Fruit fly (Drosophila melanogaster) whole organism, adult: ENCODE data around the gene CG5070.

Source experiments
- CG11617 ChIP-seq: fragments of 200-800 bp; sonication (Bioruptor generic); optimal IDR thresholded peaks from 2 replicates; lab custom pipeline; 2017; ENCODE audit warnings: mild to moderate bottlenecking, missing biosample characterization, missing genetic modification reagents, missing genetic modification characterization
- CG12768 ChIP-seq: fragments of 200-800 bp; sonication (Bioruptor generic); optimal IDR thresholded peaks from 2 replicates; lab custom pipeline; 2017; ENCODE audit warnings: missing biosample characterization, missing genetic modification characterization, mild to moderate bottlenecking, moderate library complexity, missing genetic modification reagents
- CG14711 ChIP-seq: fragments of 200-800 bp; sonication (Bioruptor generic); optimal IDR thresholded peaks from 2 replicates; lab custom pipeline; 2018; ENCODE audit warnings: missing biosample characterization, mild to moderate bottlenecking, missing genetic modification characterization, moderate library complexity
- CG1620 ChIP-seq: fragments of 200-800 bp; sonication (Bioruptor generic); optimal IDR thresholded peaks from 2 replicates; lab custom pipeline; 2016; ENCODE audit warnings: missing biosample characterization, missing genetic modification characterization
- CG33017 ChIP-seq: fragments of 200-800 bp; sonication (Bioruptor generic); optimal IDR thresholded peaks from 2 replicates; lab custom pipeline; 2018; ENCODE audit warnings: missing biosample characterization, mild to moderate bottlenecking, missing genetic modification characterization, moderate library complexity
- CG5204 ChIP-seq: fragments of 200-800 bp; sonication (Bioruptor generic); optimal IDR thresholded peaks from 2 replicates; lab custom pipeline; 2016; ENCODE audit warnings: missing biosample characterization, missing genetic modification characterization
- CG7045 ChIP-seq: fragments of 200-800 bp; sonication (Bioruptor generic); optimal IDR thresholded peaks from 2 replicates; lab custom pipeline; 2017; ENCODE audit warnings: missing biosample characterization, mild to moderate bottlenecking, missing genetic modification characterization
- CG7101 ChIP-seq: fragments of 200-800 bp; sonication (Bioruptor generic); optimal IDR thresholded peaks from 2 replicates; lab custom pipeline; 2018; ENCODE audit warnings: missing biosample characterization, mild to moderate bottlenecking, missing genetic modification characterization, moderate library complexity
- Clk ChIP-seq: fragments of 200-800 bp; sonication (Bioruptor generic); optimal IDR thresholded peaks from 2 replicates; lab custom pipeline; 2017; ENCODE audit warnings: missing biosample characterization, missing genetic modification characterization
- Crg-1 ChIP-seq: fragments of 200-800 bp; sonication (Bioruptor generic); optimal IDR thresholded peaks from 2 replicates; lab custom pipeline; 2016; ENCODE audit warnings: missing biosample characterization, missing genetic modification characterization
- Hr96 ChIP-seq: fragments of 200-800 bp; sonication (Bioruptor generic); optimal IDR thresholded peaks from 2 replicates; lab custom pipeline; 2016; ENCODE audit warnings: missing biosample characterization, missing genetic modification characterization
- Mnt ChIP-seq: fragments of 200-800 bp; sonication (Bioruptor generic); optimal IDR thresholded peaks from 2 replicates; lab custom pipeline; 2016; ENCODE audit warnings: missing biosample characterization, mild to moderate bottlenecking, missing genetic modification characterization
- bab1 ChIP-seq: fragments of 200-800 bp; sonication (Bioruptor generic); optimal IDR thresholded peaks from 3 replicates; lab custom pipeline; 2019; ENCODE audit warnings: missing biosample characterization, mild to moderate bottlenecking, missing genetic modification characterization, moderate library complexity
- cic ChIP-seq: fragments of 200-800 bp; sonication (Bioruptor generic); optimal IDR thresholded peaks from 2 replicates; lab custom pipeline; 2017; ENCODE audit warnings: missing biosample characterization, mild to moderate bottlenecking, missing genetic modification characterization, moderate library complexity
- cnc ChIP-seq, 2 experiments: fragments of >200 bp; optimal IDR thresholded peaks; 2 replicates each; lab custom pipeline; 2017
- kay ChIP-seq: fragments of 200-800 bp; sonication (Bioruptor generic); peaks from one replicate; lab custom pipeline; 2016; ENCODE audit warnings: missing biosample characterization, missing genetic modification characterization, borderline replicate concordance
- ovo ChIP-seq: fragments of 200-800 bp; sonication (Bioruptor generic); optimal IDR thresholded peaks from 2 replicates; lab custom pipeline; 2016; ENCODE audit warnings: missing biosample characterization, missing genetic modification characterization
- pad ChIP-seq: fragments of 200-800 bp; sonication (Bioruptor generic); optimal IDR thresholded peaks from 3 replicates; lab custom pipeline; 2017; ENCODE audit warnings: missing biosample characterization, missing genetic modification characterization, mild to moderate bottlenecking, moderate library complexity, missing genetic modification reagents
- tj ChIP-seq: fragments of 200-800 bp; sonication (Bioruptor generic); optimal IDR thresholded peaks from 3 replicates; lab custom pipeline; 2017; ENCODE audit warnings: missing biosample characterization, mild to moderate bottlenecking, missing genetic modification characterization, moderate library complexity
- toe ChIP-seq: fragments of 200-800 bp; sonication (Bioruptor generic); optimal IDR thresholded peaks from 2 replicates; lab custom pipeline; 2016; ENCODE audit warnings: missing biosample characterization, missing genetic modification characterization

The CG5070 gene

DNA sequence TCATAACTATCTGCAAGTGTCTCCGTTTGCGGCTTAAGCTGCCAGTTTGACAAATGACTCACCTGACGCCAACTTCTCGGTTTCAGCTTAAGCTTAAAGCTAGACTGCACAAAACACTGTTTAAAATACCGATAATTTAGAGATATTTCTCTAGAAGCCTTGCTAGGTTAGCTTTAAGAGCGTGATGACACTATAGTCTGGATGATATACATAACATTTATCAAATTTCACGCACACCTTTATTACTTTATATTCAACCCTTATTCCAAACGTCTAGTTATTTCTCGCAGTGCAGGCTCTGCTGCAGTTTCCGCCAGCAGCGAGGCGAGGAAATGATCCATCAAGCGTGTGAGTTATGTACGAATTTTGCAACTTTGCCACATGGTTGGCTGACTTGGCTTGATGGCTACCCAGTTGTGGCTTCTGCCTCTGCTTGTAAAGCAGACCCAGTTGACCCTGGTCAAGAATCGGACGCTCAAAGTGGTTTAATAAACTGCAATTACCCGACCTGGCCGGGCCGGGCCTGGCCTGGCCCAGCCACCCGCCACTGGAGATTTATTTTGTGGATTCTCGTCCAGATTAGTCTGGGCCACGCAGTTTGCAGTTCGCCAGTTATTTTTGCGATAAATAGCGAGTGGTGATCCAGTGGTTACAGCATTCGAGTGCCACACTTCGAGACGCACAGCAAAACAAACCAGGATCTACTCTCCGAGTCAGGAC is 15.5 kb downstream of the CG5070 start, which contains the start of gene CG12998:
Gene CG12998 (plus strand): TSS at position 436 of the 720 bp plus-strand sequence.
- TF ChIP-seq toe (GFP tag; lab: Kevin White, UChicago) (no peak), bab1 (GFP tag; lab: Kevin White, UChicago) (no peak), Clk (GFP tag; lab: Kevin White, UChicago) (no peak), Crg-1 (GFP tag; lab: Kevin White, UChicago) (no peak), tj (GFP tag; lab: Kevin White, UChicago) (no peak), CG5204 (GFP tag; lab: Kevin White, UChicago) (no peak), Hr96 (GFP tag; lab: Kevin White, UChicago) (no peak), cic (GFP tag; lab: Kevin White, UChicago) (no peak), CG7101 (tag; lab: Kevin White, UChicago) (no peak), CG1620 (GFP tag; lab: Kevin White, UChicago) (no peak), pad (GFP tag; lab: Kevin White, UChicago) (no peak), CG12768 (no peak), CG14711 (tag; lab: Kevin White, UChicago) (no peak), CG11617 (GFP tag; lab: Kevin White, UChicago) (no peak), CG7045 (GFP tag; lab: Kevin White, UChicago) (no peak), Mnt (GFP tag; lab: Kevin White, UChicago) (no peak), kay (GFP tag; lab: Kevin White, UChicago) (no peak), CG33017 (tag; lab: Kevin White, UChicago) (no peak), cnc (optimal IDR thresholded peaks at IDR 0.05; lab: Kevin White, UChicago) (no peak), ovo (GFP tag; lab: Kevin White, UChicago) (no peak)

DNA sequence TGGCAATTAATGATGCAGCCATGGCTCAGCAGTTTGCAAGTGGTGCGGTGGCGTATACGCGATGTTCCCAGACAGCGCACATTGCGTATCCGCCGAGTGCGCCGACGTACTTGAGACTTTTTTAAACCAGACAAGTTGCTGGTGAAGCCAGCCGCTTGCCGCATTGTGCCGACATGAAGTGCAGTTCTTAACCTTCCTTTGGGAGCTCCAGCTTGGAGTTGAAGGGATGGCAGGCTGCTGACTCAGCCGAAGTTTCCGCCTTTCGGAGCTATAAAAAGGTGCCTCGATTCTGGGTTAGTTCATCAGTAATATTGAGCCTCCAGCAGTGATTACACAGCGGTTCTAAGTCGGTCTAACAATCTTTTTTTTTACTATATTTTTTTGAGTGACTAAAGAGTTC is 18.2 kb downstream of the CG5070 start, which contains the start of gene CG5172:
Gene CG5172 (plus strand): TSS at position 301 of the 400 bp plus-strand sequence.
- TF ChIP-seq ovo (GFP tag; lab: Kevin White, UChicago) (no peak), Clk (GFP tag; lab: Kevin White, UChicago) (no peak), CG33017 (tag; lab: Kevin White, UChicago) (no peak), Hr96 (GFP tag; lab: Kevin White, UChicago) (no peak), toe (GFP tag; lab: Kevin White, UChicago) (no peak), bab1 (GFP tag; lab: Kevin White, UChicago) (no peak), CG7101 (tag; lab: Kevin White, UChicago) (no peak), CG12768 (no peak)

DNA sequence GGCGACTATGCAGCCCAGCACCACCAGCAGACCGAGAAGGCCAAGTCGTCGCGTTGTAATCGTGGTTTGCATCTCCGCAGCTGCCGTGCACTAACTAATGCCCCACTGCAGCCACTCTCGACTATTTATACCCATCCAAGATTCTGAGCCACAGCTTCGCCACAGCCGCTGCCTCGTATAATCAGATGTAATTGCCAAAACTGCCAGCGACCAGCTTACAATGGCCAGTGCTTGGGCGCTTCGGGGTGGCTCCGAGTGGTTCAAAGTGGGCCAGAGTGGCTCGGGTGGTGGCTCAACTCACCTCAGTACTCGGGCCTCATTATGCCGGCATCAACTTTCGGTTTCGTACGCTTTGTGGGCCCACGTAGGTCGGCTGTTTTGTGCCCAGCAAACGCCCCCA is 20.8 kb downstream of the CG5070 start, which contains the start of gene CG34327:
Gene CG34327 (minus strand): TSS at position 101 of the 400 bp plus-strand sequence.
- TF ChIP-seq toe (GFP tag; lab: Kevin White, UChicago) (no peak), CG14711 (tag; lab: Kevin White, UChicago) (no peak), kay (GFP tag; lab: Kevin White, UChicago) (no peak), CG12768 (no peak), CG7101 (tag; lab: Kevin White, UChicago) (no peak), CG33017 (tag; lab: Kevin White, UChicago) (no peak), cic (GFP tag; lab: Kevin White, UChicago) (no peak), tj (GFP tag; lab: Kevin White, UChicago) (no peak), CG11617 (GFP tag; lab: Kevin White, UChicago) (no peak), Crg-1 (GFP tag; lab: Kevin White, UChicago) (no peak), ovo (GFP tag; lab: Kevin White, UChicago) (no peak), Mnt (GFP tag; lab: Kevin White, UChicago) (no peak), CG1620 (GFP tag; lab: Kevin White, UChicago) (no peak), CG7045 (GFP tag; lab: Kevin White, UChicago) (no peak), CG5204 (GFP tag; lab: Kevin White, UChicago) (no peak), Clk (GFP tag; lab: Kevin White, UChicago) (no peak)

DNA sequence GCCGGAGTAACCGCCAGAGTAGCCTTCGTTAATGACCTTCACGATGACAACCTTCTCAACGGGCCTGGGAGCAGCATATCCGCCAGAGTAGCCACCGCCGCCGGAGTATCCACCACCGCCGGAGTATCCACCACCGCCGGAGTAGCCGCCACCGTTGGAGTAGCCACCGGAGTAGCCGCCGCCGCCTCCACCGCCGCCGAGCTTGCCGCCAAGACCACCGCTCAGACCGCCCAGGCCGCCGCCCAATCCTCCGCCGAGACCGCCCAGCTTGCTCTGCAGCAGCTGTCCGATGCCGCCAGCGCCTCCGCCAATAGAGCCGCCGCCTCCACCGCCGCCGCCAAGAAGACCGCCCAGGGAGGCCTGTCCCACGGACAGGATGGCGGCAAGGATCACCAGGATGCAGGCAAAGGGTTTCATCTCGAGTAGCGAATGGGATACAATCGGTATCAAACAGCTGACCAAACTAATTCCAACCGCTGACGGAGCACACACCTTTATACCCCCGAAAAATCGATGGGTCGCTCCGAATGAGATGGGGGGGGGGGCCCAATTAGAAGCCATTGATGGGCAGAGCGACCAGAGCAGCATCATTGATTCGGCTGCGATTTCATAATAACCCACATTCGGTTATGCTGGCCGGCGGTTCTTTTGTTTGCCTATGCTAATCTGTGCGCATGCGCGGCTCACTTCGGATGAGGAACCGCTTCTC is 23.2 kb downstream of the CG5070 start:
- TF ChIP-seq pad (GFP tag; lab: Kevin White, UChicago) (no peak), CG7101 (tag; lab: Kevin White, UChicago) (no peak), CG7045 (GFP tag; lab: Kevin White, UChicago) (no peak), cic (GFP tag; lab: Kevin White, UChicago) (no peak), Hr96 (GFP tag; lab: Kevin White, UChicago) (no peak), CG33017 (tag; lab: Kevin White, UChicago) (no peak), cnc (optimal IDR thresholded peaks at IDR 0.05; lab: Kevin White, UChicago) (no peak), CG1620 (GFP tag; lab: Kevin White, UChicago) (no peak), kay (GFP tag; lab: Kevin White, UChicago) (no peak), CG12768 (no peak), Crg-1 (GFP tag; lab: Kevin White, UChicago) (no peak), CG5204 (GFP tag; lab: Kevin White, UChicago) (no peak), tj (GFP tag; lab: Kevin White, UChicago) (no peak), Mnt (GFP tag; lab: Kevin White, UChicago) (no peak), toe (GFP tag; lab: Kevin White, UChicago) (no peak), bab1 (GFP tag; lab: Kevin White, UChicago) (no peak), Clk (GFP tag; lab: Kevin White, UChicago) (no peak), ovo (GFP tag; lab: Kevin White, UChicago) (no peak), CG11617 (GFP tag; lab: Kevin White, UChicago) (no peak), CG14711 (tag; lab: Kevin White, UChicago) (no peak)
